Fruit fly (Drosophila melanogaster) whole organism, adult: Measurements from ENCODE around the gene CG12206.

Experiments used
- CG11617 ChIP-seq: fragments of 200-800 bp; sonication (Bioruptor generic); optimal IDR thresholded peaks from 2 replicates; lab custom pipeline; 2017; ENCODE audit warnings: mild to moderate bottlenecking, missing biosample characterization, missing genetic modification reagents, missing genetic modification characterization
- CG12768 ChIP-seq: fragments of 200-800 bp; sonication (Bioruptor generic); optimal IDR thresholded peaks from 2 replicates; lab custom pipeline; 2017; ENCODE audit warnings: missing biosample characterization, missing genetic modification characterization, mild to moderate bottlenecking, moderate library complexity, missing genetic modification reagents
- CG14711 ChIP-seq: fragments of 200-800 bp; sonication (Bioruptor generic); optimal IDR thresholded peaks from 2 replicates; lab custom pipeline; 2018; ENCODE audit warnings: missing biosample characterization, mild to moderate bottlenecking, missing genetic modification characterization, moderate library complexity
- CG1620 ChIP-seq: fragments of 200-800 bp; sonication (Bioruptor generic); optimal IDR thresholded peaks from 2 replicates; lab custom pipeline; 2016; ENCODE audit warnings: missing biosample characterization, missing genetic modification characterization
- CG33017 ChIP-seq: fragments of 200-800 bp; sonication (Bioruptor generic); optimal IDR thresholded peaks from 2 replicates; lab custom pipeline; 2018; ENCODE audit warnings: missing biosample characterization, mild to moderate bottlenecking, missing genetic modification characterization, moderate library complexity
- CG5204 ChIP-seq: fragments of 200-800 bp; sonication (Bioruptor generic); optimal IDR thresholded peaks from 2 replicates; lab custom pipeline; 2016; ENCODE audit warnings: missing biosample characterization, missing genetic modification characterization
- CG7045 ChIP-seq: fragments of 200-800 bp; sonication (Bioruptor generic); optimal IDR thresholded peaks from 2 replicates; lab custom pipeline; 2017; ENCODE audit warnings: missing biosample characterization, mild to moderate bottlenecking, missing genetic modification characterization
- CG7101 ChIP-seq: fragments of 200-800 bp; sonication (Bioruptor generic); optimal IDR thresholded peaks from 2 replicates; lab custom pipeline; 2018; ENCODE audit warnings: missing biosample characterization, mild to moderate bottlenecking, missing genetic modification characterization, moderate library complexity
- Clk ChIP-seq: fragments of 200-800 bp; sonication (Bioruptor generic); optimal IDR thresholded peaks from 2 replicates; lab custom pipeline; 2017; ENCODE audit warnings: missing biosample characterization, missing genetic modification characterization
- Crg-1 ChIP-seq: fragments of 200-800 bp; sonication (Bioruptor generic); optimal IDR thresholded peaks from 2 replicates; lab custom pipeline; 2016; ENCODE audit warnings: missing biosample characterization, missing genetic modification characterization
- Hr96 ChIP-seq: fragments of 200-800 bp; sonication (Bioruptor generic); optimal IDR thresholded peaks from 2 replicates; lab custom pipeline; 2016; ENCODE audit warnings: missing biosample characterization, missing genetic modification characterization
- Mnt ChIP-seq: fragments of 200-800 bp; sonication (Bioruptor generic); optimal IDR thresholded peaks from 2 replicates; lab custom pipeline; 2016; ENCODE audit warnings: missing biosample characterization, mild to moderate bottlenecking, missing genetic modification characterization
- bab1 ChIP-seq: fragments of 200-800 bp; sonication (Bioruptor generic); optimal IDR thresholded peaks from 3 replicates; lab custom pipeline; 2019; ENCODE audit warnings: missing biosample characterization, mild to moderate bottlenecking, missing genetic modification characterization, moderate library complexity
- cic ChIP-seq: fragments of 200-800 bp; sonication (Bioruptor generic); optimal IDR thresholded peaks from 2 replicates; lab custom pipeline; 2017; ENCODE audit warnings: missing biosample characterization, mild to moderate bottlenecking, missing genetic modification characterization, moderate library complexity
- cnc ChIP-seq, 2 experiments: fragments of >200 bp; optimal IDR thresholded peaks; 2 replicates each; lab custom pipeline; 2017
- kay ChIP-seq: fragments of 200-800 bp; sonication (Bioruptor generic); peaks from one replicate; lab custom pipeline; 2016; ENCODE audit warnings: missing biosample characterization, missing genetic modification characterization, borderline replicate concordance
- ovo ChIP-seq: fragments of 200-800 bp; sonication (Bioruptor generic); optimal IDR thresholded peaks from 2 replicates; lab custom pipeline; 2016; ENCODE audit warnings: missing biosample characterization, missing genetic modification characterization
- pad ChIP-seq: fragments of 200-800 bp; sonication (Bioruptor generic); optimal IDR thresholded peaks from 3 replicates; lab custom pipeline; 2017; ENCODE audit warnings: missing biosample characterization, missing genetic modification characterization, mild to moderate bottlenecking, moderate library complexity, missing genetic modification reagents
- tj ChIP-seq: fragments of 200-800 bp; sonication (Bioruptor generic); optimal IDR thresholded peaks from 3 replicates; lab custom pipeline; 2017; ENCODE audit warnings: missing biosample characterization, mild to moderate bottlenecking, missing genetic modification characterization, moderate library complexity
- toe ChIP-seq: fragments of 200-800 bp; sonication (Bioruptor generic); optimal IDR thresholded peaks from 2 replicates; lab custom pipeline; 2016; ENCODE audit warnings: missing biosample characterization, missing genetic modification characterization

The CG12206 gene

DNA sequence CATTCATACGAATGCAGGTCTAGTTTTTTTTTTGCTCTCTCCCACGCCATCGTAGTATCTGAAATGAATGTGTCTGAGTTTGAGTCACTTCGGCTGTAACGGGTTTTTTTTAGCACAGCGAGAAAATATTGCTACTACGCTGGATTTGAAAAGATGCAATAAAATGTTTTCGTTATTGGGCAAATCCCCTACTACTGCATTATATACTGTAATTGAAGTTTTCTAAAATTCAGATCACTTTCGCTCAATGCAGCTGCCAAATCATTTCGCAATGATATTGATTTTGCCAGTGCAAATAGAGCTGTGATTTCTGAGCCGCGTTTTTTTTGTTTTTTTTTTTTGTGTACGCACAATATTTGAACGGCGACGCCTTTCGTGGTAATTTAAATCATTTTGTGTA lies 41.4 kb downstream of the CG12206 start:
- TF ChIP-seq cic: peak; percentile 27
- no peak for TF ChIP-seq Mnt (GFP tag; lab: Kevin White, UChicago)
- no peak for TF ChIP-seq CG33017
- TF ChIP-seq Clk (GFP tag; lab: Kevin White, UChicago): no peak
- peak; percentile 8 for TF ChIP-seq CG5204 (GFP tag; lab: Kevin White, UChicago)
- TF ChIP-seq CG14711 (tag; lab: Kevin White, UChicago): peak; percentile 54
- peak; percentile 5 for TF ChIP-seq Hr96 (GFP tag; lab: Kevin White, UChicago)
- no peak for TF ChIP-seq CG12768
- peak; percentile 69 for TF ChIP-seq bab1 (GFP tag; lab: Kevin White, UChicago)
- no peak for TF ChIP-seq cnc (optimal IDR thresholded peaks at IDR 0.05; lab: Kevin White, UChicago)
- peak; percentile 93 for TF ChIP-seq ovo (GFP tag; lab: Kevin White, UChicago)
- TF ChIP-seq tj (GFP tag; lab: Kevin White, UChicago): no peak
- peak; percentile 18 for TF ChIP-seq toe (GFP tag; lab: Kevin White, UChicago)
- no peak for TF ChIP-seq CG11617 (GFP tag; lab: Kevin White, UChicago)
- TF ChIP-seq CG7101 (tag; lab: Kevin White, UChicago): peak; percentile 38
- TF ChIP-seq Crg-1 (GFP tag; lab: Kevin White, UChicago): peak; percentile 6
- peak; percentile 46 for TF ChIP-seq CG1620 (GFP tag; lab: Kevin White, UChicago)
- peak; percentile 18 for TF ChIP-seq kay (GFP tag; lab: Kevin White, UChicago)
- TF ChIP-seq CG7045 (GFP tag; lab: Kevin White, UChicago): no peak
- TF ChIP-seq pad (GFP tag; lab: Kevin White, UChicago): no peak

dm6 chrX:3431641-3432040 lies 42.7 kb downstream of the CG12206 start:
- TF ChIP-seq tj (GFP tag; lab: Kevin White, UChicago): no peak
- peak; percentile 3 for TF ChIP-seq bab1 (GFP tag; lab: Kevin White, UChicago)

- TF ChIP-seq CG11617 (GFP tag; lab: Kevin White, UChicago) (no peak), CG12768 (no peak), CG7101 (tag; lab: Kevin White, UChicago) (no peak), cic (no peak), cnc (optimal IDR thresholded peaks at IDR 0.05; lab: Kevin White, UChicago) (no peak), CG1620 (GFP tag; lab: Kevin White, UChicago) (no peak), CG14711 (tag; lab: Kevin White, UChicago) (no peak), Hr96 (GFP tag; lab: Kevin White, UChicago) (no peak)
Measured at dm6 chrX:3429952-3430351, 44.4 kb downstream of the CG12206 start.

DNA sequence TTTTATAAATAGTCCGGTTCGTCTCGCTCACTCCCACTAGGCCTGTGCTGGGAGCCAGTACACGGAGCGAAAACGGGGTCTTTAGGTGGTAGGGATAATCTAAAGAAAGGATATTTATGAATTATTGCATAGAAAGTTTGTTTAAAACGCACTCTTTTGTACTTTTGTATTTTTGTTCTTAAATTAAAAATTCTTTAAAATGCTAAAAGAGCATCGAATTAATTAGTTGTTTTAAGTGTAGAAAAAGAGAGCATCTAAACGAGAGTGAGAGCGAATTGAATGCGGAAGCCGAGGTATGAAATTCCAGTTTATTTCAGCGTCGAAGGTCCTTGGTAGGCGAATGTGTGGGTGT lies 46.7 kb downstream of the CG12206 start:
- no peak for TF ChIP-seq ovo (GFP tag; lab: Kevin White, UChicago)
- TF ChIP-seq Clk (GFP tag; lab: Kevin White, UChicago): no peak
- TF ChIP-seq kay (GFP tag; lab: Kevin White, UChicago): peak; percentile 29
- TF ChIP-seq bab1 (GFP tag; lab: Kevin White, UChicago): peak; percentile 84
- TF ChIP-seq CG7045 (GFP tag; lab: Kevin White, UChicago): no peak
- no peak for TF ChIP-seq Crg-1 (GFP tag; lab: Kevin White, UChicago)
- TF ChIP-seq Mnt (GFP tag; lab: Kevin White, UChicago): peak; percentile 12
- no peak for TF ChIP-seq tj (GFP tag; lab: Kevin White, UChicago)
- TF ChIP-seq CG12768: no peak
- TF ChIP-seq CG1620 (GFP tag; lab: Kevin White, UChicago): no peak
- TF ChIP-seq CG7101 (tag; lab: Kevin White, UChicago): peak; percentile 66
- TF ChIP-seq CG5204 (GFP tag; lab: Kevin White, UChicago): peak; percentile 40
- no peak for TF ChIP-seq toe (GFP tag; lab: Kevin White, UChicago)
- TF ChIP-seq cic: no peak
- TF ChIP-seq cnc (optimal IDR thresholded peaks at IDR 0.05; lab: Kevin White, UChicago): no peak
- peak; percentile 23 for TF ChIP-seq CG33017
- TF ChIP-seq CG11617 (GFP tag; lab: Kevin White, UChicago): no peak
- TF ChIP-seq Hr96 (GFP tag; lab: Kevin White, UChicago): peak; percentile 40
- peak; percentile 34 for TF ChIP-seq CG14711 (tag; lab: Kevin White, UChicago)
- no peak for TF ChIP-seq pad (GFP tag; lab: Kevin White, UChicago)

DNA sequence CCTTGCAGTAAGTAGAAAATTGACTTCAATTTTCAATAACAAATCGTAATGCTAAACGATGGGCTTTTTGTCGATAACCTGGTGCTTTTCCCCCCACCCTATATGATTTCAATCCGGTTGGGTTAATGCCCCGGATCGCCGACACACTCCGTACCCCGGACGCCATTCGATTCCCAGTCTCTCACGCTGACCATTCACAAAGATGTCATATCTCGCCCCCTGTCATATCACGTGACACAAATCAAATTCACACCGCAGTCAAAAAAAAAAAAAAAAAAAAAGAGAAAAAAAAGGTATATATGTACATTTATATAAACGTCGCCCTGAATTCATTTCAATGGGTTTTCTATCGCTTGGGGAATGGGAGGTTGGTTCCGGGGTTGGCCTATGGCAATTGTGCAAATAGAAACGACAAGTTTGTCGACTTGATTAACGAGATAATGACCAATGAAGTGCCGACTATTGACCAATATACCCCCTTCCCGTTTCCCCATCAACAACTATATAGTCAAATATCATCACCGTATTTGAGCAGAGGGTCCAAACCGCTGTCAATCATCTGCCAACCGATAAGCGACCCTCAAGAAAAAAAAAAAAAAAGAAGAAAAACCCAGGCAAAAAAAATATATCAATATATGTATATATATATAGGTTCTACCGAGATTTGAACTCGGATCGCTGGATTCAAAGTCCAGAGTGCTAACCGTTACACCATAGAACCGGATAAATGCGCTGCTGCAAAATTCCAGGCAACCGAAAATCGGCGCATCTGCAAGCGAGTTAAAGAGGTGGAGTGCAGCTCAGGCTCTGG lies 47.3 kb downstream of the CG12206 start:
- TF ChIP-seq cic: peak; percentile 45
- TF ChIP-seq kay (GFP tag; lab: Kevin White, UChicago): peak; percentile 11
- no peak for TF ChIP-seq tj (GFP tag; lab: Kevin White, UChicago)
- TF ChIP-seq ovo (GFP tag; lab: Kevin White, UChicago): peak; percentile 31

DNA sequence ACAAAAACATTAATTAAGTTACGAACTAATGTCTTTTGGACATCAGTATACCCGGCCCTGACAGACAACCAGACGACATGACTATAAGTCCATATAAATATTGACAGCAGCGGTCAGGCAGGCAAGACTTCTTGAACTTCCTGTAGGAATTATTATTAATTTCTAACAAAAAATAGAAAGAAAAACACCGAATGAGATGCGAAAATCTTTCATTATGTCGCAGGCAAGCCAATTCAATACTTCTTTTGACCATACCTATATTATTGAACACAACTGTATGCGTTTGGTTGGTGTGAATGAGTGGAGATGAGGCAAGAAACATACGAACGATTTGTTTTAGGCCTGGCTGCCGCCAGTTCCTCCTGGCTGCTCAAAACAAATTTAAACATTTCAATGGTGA lies 49.4 kb downstream of the CG12206 start:
- TF ChIP-seq CG12768 (no peak), ovo (GFP tag; lab: Kevin White, UChicago) (no peak), CG7101 (tag; lab: Kevin White, UChicago) (no peak), kay (GFP tag; lab: Kevin White, UChicago) (no peak)
